Worm (Caenorhabditis elegans) whole organism, young adult: ENCODE measurements around the gene cdk-1.

Source experiments
- F57A8.1 ChIP-seq: fragments of 200-800 bp; sonication (Bioruptor generic); optimal IDR thresholded peaks from 2 replicates; lab custom pipeline; 2018; ENCODE audit warnings: mild to moderate bottlenecking, missing genetic modification characterization, moderate library complexity, missing compliant biosample characterization
- snpc-1.3 ChIP-seq: sonication (generic microtip); optimal IDR thresholded peaks from 2 replicates; lab custom pipeline; 2017; ENCODE audit warnings: missing genetic modification characterization, mild to moderate bottlenecking, missing compliant biosample characterization, antibody characterized with exemption, moderate library complexity, missing genotype, missing genetic modification reagents; ENCODE audit not compliant: insufficient read depth

ce11 chrIII:9775916-9776315 lies 28.6 kb downstream of the cdk-1 start:
- TF ChIP-seq snpc-1.3 (no peak), F57A8.1 (no peak)
